Fruit fly (Drosophila melanogaster) whole organism, prepupa: Measurements from ENCODE around the gene CG42238.

Experiments
- Blimp-1 ChIP-seq: fragments of 200-800 bp; sonication (Bioruptor generic); optimal IDR thresholded peaks from 3 replicates; lab custom pipeline; 2017; ENCODE audit warnings: missing biosample characterization, missing genetic modification characterization, mild to moderate bottlenecking, moderate library complexity, missing genetic modification reagents
- CG10631 ChIP-seq: fragments of 200-800 bp; sonication (Bioruptor generic); optimal IDR thresholded peaks from 2 replicates; lab custom pipeline; 2016; ENCODE audit warnings: missing biosample characterization, missing genetic modification characterization
- CG11294 ChIP-seq: fragments of 200-800 bp; sonication (Bioruptor generic); IDR thresholded peaks from 2 replicates; pipeline ENCODE4 v1.3.6; 2022; ENCODE audit warnings: missing biosample characterization, missing genetic modification characterization
- CG11762 ChIP-seq: fragments of 200-800 bp; sonication (Bioruptor generic); optimal IDR thresholded peaks from 3 replicates; lab custom pipeline; 2016; ENCODE audit warnings: missing biosample characterization, missing genetic modification characterization; ENCODE audit not compliant: insufficient read depth
- CG11902 ChIP-seq: fragments of 200-800 bp; sonication (Bioruptor generic); optimal IDR thresholded peaks from 3 replicates; lab custom pipeline; 2016; ENCODE audit warnings: missing biosample characterization, missing genetic modification characterization
- CG15336 ChIP-seq: fragments of 200-800 bp; sonication (Bioruptor generic); IDR thresholded peaks from 2 replicates; pipeline ENCODE4 v1.3.6; 2022; ENCODE audit warnings: missing biosample characterization, missing genetic modification characterization
- CG1621 ChIP-seq: fragments of 200-800 bp; sonication (Bioruptor generic); optimal IDR thresholded peaks from 3 replicates; lab custom pipeline; 2018; ENCODE audit warnings: missing biosample characterization, mild to moderate bottlenecking, missing genetic modification characterization
- CG3032 ChIP-seq: fragments of 200-800 bp; optimal IDR thresholded peaks from 2 replicates; lab custom pipeline; 2019; ENCODE audit warnings: missing biosample characterization, mild to moderate bottlenecking, missing genetic modification characterization, moderate library complexity
- CG32006 ChIP-seq: fragments of 200-800 bp; sonication (Bioruptor generic); optimal IDR thresholded peaks from 3 replicates; lab custom pipeline; 2017; ENCODE audit warnings: missing biosample characterization, mild to moderate bottlenecking, missing genetic modification characterization
- CG3919 ChIP-seq: fragments of 200-800 bp; sonication (Bioruptor generic); optimal IDR thresholded peaks from 3 replicates; lab custom pipeline; 2016; ENCODE audit warnings: missing biosample characterization, missing genetic modification characterization
- CG4318 ChIP-seq: fragments of 200-800 bp; sonication (Bioruptor generic); optimal IDR thresholded peaks from 3 replicates; lab custom pipeline; 2017; ENCODE audit warnings: missing biosample characterization, mild to moderate bottlenecking, missing genetic modification characterization
- CG6163 ChIP-seq: fragments of 200-800 bp; sonication (Bioruptor generic); IDR thresholded peaks from 3 replicates; pipeline ENCODE4 v1.3.6; 2022; ENCODE audit warnings: missing biosample characterization, missing genetic modification characterization
- CG6276 ChIP-seq: fragments of 200-800 bp; sonication (Bioruptor generic); optimal IDR thresholded peaks from 2 replicates; lab custom pipeline; 2017; ENCODE audit warnings: missing biosample characterization, mild to moderate bottlenecking, missing genetic modification characterization
- CG6792 ChIP-seq: fragments of 200-800 bp; sonication (Bioruptor generic); optimal IDR thresholded peaks from 3 replicates; lab custom pipeline; 2016; ENCODE audit warnings: missing biosample characterization, missing genetic modification characterization
- CG6808 ChIP-seq: fragments of 200-800 bp; sonication (Bioruptor generic); optimal IDR thresholded peaks from 3 replicates; lab custom pipeline; 2017; ENCODE audit warnings: missing biosample characterization, missing genetic modification characterization, mild to moderate bottlenecking, moderate library complexity, missing genetic modification reagents
- CG6854 ChIP-seq: fragments of 200-800 bp; sonication (Bioruptor generic); optimal IDR thresholded peaks from 2 replicates; lab custom pipeline; 2017; ENCODE audit warnings: missing biosample characterization, mild to moderate bottlenecking, missing genetic modification characterization
- CG7368 ChIP-seq: fragments of 200-800 bp; sonication (Bioruptor generic); optimal IDR thresholded peaks from 3 replicates; lab custom pipeline; 2016; ENCODE audit warnings: missing biosample characterization, missing genetic modification characterization
- CG8119 ChIP-seq: fragments of 200-800 bp; sonication (Bioruptor generic); IDR thresholded peaks from 3 replicates; pipeline ENCODE4 v1.3.6; 2022; ENCODE audit warnings: missing biosample characterization, missing genetic modification characterization
- CG8319 ChIP-seq: fragments of 200-800 bp; sonication (Bioruptor generic); optimal IDR thresholded peaks from 3 replicates; lab custom pipeline; 2016; ENCODE audit warnings: missing biosample characterization, missing genetic modification characterization
- CG8632 ChIP-seq: fragments of 200-800 bp; sonication (Bioruptor generic); optimal IDR thresholded peaks from 3 replicates; lab custom pipeline; 2016; ENCODE audit warnings: missing biosample characterization, missing genetic modification characterization
- CG9139 ChIP-seq: fragments of 200-800 bp; sonication (Bioruptor generic); optimal IDR thresholded peaks from 3 replicates; lab custom pipeline; 2017; ENCODE audit warnings: missing biosample characterization, mild to moderate bottlenecking, missing genetic modification characterization
- Eip75B ChIP-seq: fragments of 200-800 bp; sonication (Bioruptor generic); optimal IDR thresholded peaks from 3 replicates; lab custom pipeline; 2016; ENCODE audit warnings: missing biosample characterization, missing genetic modification characterization
- Eip78C ChIP-seq: fragments of 200-800 bp; sonication (Bioruptor generic); peaks from one replicate; lab custom pipeline; 2016; ENCODE audit warnings: missing biosample characterization, missing genetic modification characterization
- Eip93F ChIP-seq: fragments of 200-800 bp; sonication (Bioruptor generic); optimal IDR thresholded peaks from 2 replicates; lab custom pipeline; 2016; ENCODE audit warnings: missing biosample characterization, mild to moderate bottlenecking, missing genetic modification characterization
- Ets21C ChIP-seq: fragments of 200-800 bp; sonication (Bioruptor generic); optimal IDR thresholded peaks from 3 replicates; lab custom pipeline; 2016; ENCODE audit warnings: missing biosample characterization, missing genetic modification characterization
- Gug ChIP-seq: fragments of 200-800 bp; sonication (Bioruptor generic); IDR thresholded peaks from 2 replicates; pipeline ENCODE4 v1.3.6; 2022; ENCODE audit warnings: missing biosample characterization, missing genetic modification characterization
- Hr38 ChIP-seq: sonication (Bioruptor generic); optimal IDR thresholded peaks from 2 replicates; lab custom pipeline; 2016; ENCODE audit warnings: missing biosample characterization, missing genetic modification characterization
- Hr39 ChIP-seq: fragments of 200-800 bp; sonication (Bioruptor generic); optimal IDR thresholded peaks from 2 replicates; lab custom pipeline; 2016; ENCODE audit warnings: missing biosample characterization, missing genetic modification characterization
- Hr4 ChIP-seq: fragments of 200-800 bp; sonication (Bioruptor generic); optimal IDR thresholded peaks from 3 replicates; lab custom pipeline; 2016; ENCODE audit warnings: missing biosample characterization, missing genetic modification characterization
- Met ChIP-seq: fragments of 200-800 bp; sonication (Bioruptor generic); optimal IDR thresholded peaks from 3 replicates; lab custom pipeline; 2016; ENCODE audit warnings: missing biosample characterization, missing genetic modification characterization
- OdsH ChIP-seq: fragments of 200-800 bp; sonication (Bioruptor generic); optimal IDR thresholded peaks from 3 replicates; lab custom pipeline; 2016; ENCODE audit warnings: missing biosample characterization, missing genetic modification characterization
- Smox ChIP-seq: fragments of 200-800 bp; sonication (Bioruptor generic); optimal IDR thresholded peaks from 3 replicates; lab custom pipeline; 2016; ENCODE audit warnings: missing biosample characterization, missing genetic modification characterization
- Sox102F ChIP-seq: fragments of 200-800 bp; sonication (Bioruptor generic); optimal IDR thresholded peaks from 2 replicates; lab custom pipeline; 2016; ENCODE audit warnings: missing biosample characterization, mild to moderate bottlenecking, missing genetic modification characterization
- Sox14 ChIP-seq: fragments of 200-800 bp; sonication (Bioruptor generic); optimal IDR thresholded peaks from 3 replicates; lab custom pipeline; 2016; ENCODE audit warnings: missing biosample characterization, missing genetic modification characterization
- Sox15 ChIP-seq: fragments of 200-800 bp; sonication (Bioruptor generic); optimal IDR thresholded peaks from 3 replicates; lab custom pipeline; 2016; ENCODE audit warnings: missing biosample characterization, missing genetic modification characterization
- acj6 ChIP-seq: fragments of 200-800 bp; sonication (Bioruptor generic); optimal IDR thresholded peaks from 3 replicates; lab custom pipeline; 2016; ENCODE audit warnings: missing biosample characterization, missing genetic modification characterization
- cyc ChIP-seq: fragments of 200-800 bp; sonication (Bioruptor generic); optimal IDR thresholded peaks from 3 replicates; lab custom pipeline; 2016; ENCODE audit warnings: missing biosample characterization, missing genetic modification characterization
- dac ChIP-seq: fragments of 200-800 bp; sonication (Bioruptor generic); optimal IDR thresholded peaks from 2 replicates; lab custom pipeline; 2017; ENCODE audit warnings: missing biosample characterization, mild to moderate bottlenecking, missing genetic modification characterization
- dsx ChIP-seq: fragments of 200-800 bp; optimal IDR thresholded peaks from 3 replicates; lab custom pipeline; 2019; ENCODE audit warnings: missing biosample characterization, mild to moderate bottlenecking, missing genetic modification characterization, moderate library complexity; ENCODE audit not compliant: poor library complexity, severe bottlenecking
- esn ChIP-seq: fragments of 200-800 bp; sonication (Bioruptor generic); optimal IDR thresholded peaks from 2 replicates; lab custom pipeline; 2016; ENCODE audit warnings: missing biosample characterization, mild to moderate bottlenecking, missing genetic modification characterization, moderate library complexity
- fd59A ChIP-seq: fragments of 200-800 bp; sonication (Bioruptor generic); optimal IDR thresholded peaks from 2 replicates; lab custom pipeline; 2017; ENCODE audit warnings: missing biosample characterization, mild to moderate bottlenecking, missing genetic modification characterization, missing genetic modification reagents
- fd85E ChIP-seq: fragments of 200-800 bp; sonication (Bioruptor generic); optimal IDR thresholded peaks from 3 replicates; lab custom pipeline; 2016; ENCODE audit warnings: missing biosample characterization, missing genetic modification characterization
- fkh ChIP-seq: fragments of 200-800 bp; sonication (Bioruptor generic); optimal IDR thresholded peaks from 3 replicates; lab custom pipeline; 2017; ENCODE audit warnings: missing biosample characterization, mild to moderate bottlenecking, missing genetic modification characterization, moderate library complexity
- lz ChIP-seq: fragments of 200-800 bp; sonication (Bioruptor generic); optimal IDR thresholded peaks from 3 replicates; lab custom pipeline; 2016; ENCODE audit warnings: missing biosample characterization, missing genetic modification characterization
- net ChIP-seq: fragments of 200-800 bp; sonication (Bioruptor generic); optimal IDR thresholded peaks from 3 replicates; lab custom pipeline; 2016; ENCODE audit warnings: missing biosample characterization, missing genetic modification characterization
- pdm3 ChIP-seq: fragments of 200-800 bp; sonication (Bioruptor generic); optimal IDR thresholded peaks from 3 replicates; lab custom pipeline; 2016; ENCODE audit warnings: missing biosample characterization, missing genetic modification characterization
- ss ChIP-seq, 2 experiments: fragments of 200-800 bp; sonication (Bioruptor generic); optimal IDR thresholded peaks; 2 replicates in 1 of 2; 3 replicates in 1 of 2; lab custom pipeline; 2017 to 2018; ENCODE audit warnings: mild to moderate bottlenecking in 2 of 2, missing biosample characterization in 2 of 2, missing genetic modification characterization in 2 of 2, moderate library complexity in 1 of 2
- topi ChIP-seq: fragments of 200-800 bp; sonication (Bioruptor generic); optimal IDR thresholded peaks from 3 replicates; lab custom pipeline; 2016; ENCODE audit warnings: missing biosample characterization, missing genetic modification characterization

The CG42238 gene

DNA sequence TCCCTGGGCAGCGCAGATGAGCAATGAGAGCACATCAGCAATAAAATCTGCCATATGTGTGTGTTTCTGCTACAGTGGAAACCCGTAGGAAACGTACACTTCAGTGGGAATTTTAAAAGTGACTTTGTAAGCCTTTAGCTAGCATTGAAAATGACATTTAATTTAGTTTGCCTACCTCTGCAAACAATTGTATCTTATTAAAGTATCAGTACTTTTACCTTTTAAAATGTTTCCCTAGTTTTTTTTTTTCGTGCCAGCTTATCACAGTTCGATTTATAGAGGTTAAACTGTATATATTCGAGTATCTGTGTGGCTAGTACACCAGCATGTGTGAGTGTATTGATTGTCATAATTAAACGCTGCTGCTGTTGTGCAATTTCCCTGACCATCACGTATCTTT is 62.4 kb downstream of the CG42238 start (continued):
- TF ChIP-seq CG6276 (GFP tag; lab: Kevin White, UChicago) (peak; percentile 2), CG6808 (peak; percentile 54), CG11902 (GFP tag; lab: Kevin White, UChicago) (no peak), CG6792 (GFP tag; lab: Kevin White, UChicago) (peak; percentile 11), fd85E (GFP tag; lab: Kevin White, UChicago) (no peak), topi (GFP tag; lab: Kevin White, UChicago) (no peak), CG4318 (peak; percentile 22), dac (peak; percentile 2), CG8319 (no peak), Hr38 (GFP tag; lab: Kevin White, UChicago) (no peak), acj6 (GFP tag; lab: Kevin White, UChicago) (peak; percentile 59), CG6854 (GFP tag; lab: Kevin White, UChicago) (no peak), CG32006 (GFP tag; lab: Kevin White, UChicago) (peak; percentile 63), CG10631 (GFP tag; lab: Kevin White, UChicago) (peak; percentile 21), Hr4 (peak; percentile 60), CG8632 (no peak), fkh (GFP tag; lab: Kevin White, UChicago) (no peak)

DNA sequence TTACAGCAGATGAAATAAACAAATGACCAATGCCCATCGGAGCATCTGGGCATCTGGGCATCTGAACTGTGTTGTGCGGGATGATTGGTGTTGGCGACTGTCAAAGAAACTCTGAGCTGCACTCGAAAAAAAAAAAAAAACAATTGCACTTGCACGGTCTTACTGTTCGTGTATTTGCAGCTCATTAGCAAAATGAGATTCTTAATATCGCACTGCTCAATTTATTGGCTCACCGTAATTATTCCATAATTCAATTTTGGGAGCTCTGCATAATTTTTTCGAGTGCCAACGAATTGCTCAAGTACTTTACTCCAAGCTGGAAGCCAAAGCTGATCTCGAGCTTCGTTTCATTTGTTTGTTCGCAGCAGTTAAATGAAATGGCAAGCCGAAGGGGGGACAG is 64.5 kb downstream of the CG42238 start:
- TF ChIP-seq Sox15 (GFP tag; lab: Kevin White, UChicago) (peak; percentile 78), cyc (GFP tag; lab: Kevin White, UChicago) (peak; percentile 85), CG3919 (GFP tag; lab: Kevin White, UChicago) (peak; percentile 88), ss (GFP tag; optimal IDR thresholded peaks at IDR 0.05; lab: Kevin White, UChicago) (peak; percentile 72 to 78), CG7368 (GFP tag; lab: Kevin White, UChicago) (peak; percentile 85), Met (GFP tag; lab: Kevin White, UChicago) (peak; percentile 78), fd59A (peak; percentile 86), CG32006 (GFP tag; lab: Kevin White, UChicago) (peak; percentile 81), CG15336 (GFP tag; lab: Robert Waterston, UW) (peak; percentile 80), CG10631 (GFP tag; lab: Kevin White, UChicago) (peak; percentile 86), OdsH (peak; percentile 85), CG6792 (GFP tag; lab: Kevin White, UChicago) (peak; percentile 82), CG6854 (GFP tag; lab: Kevin White, UChicago) (peak; percentile 23), CG3032 (peak; percentile 83), Hr4 (peak; percentile 82), CG4318 (peak; percentile 57), Ets21C (GFP tag; lab: Kevin White, UChicago) (peak; percentile 76), fd85E (GFP tag; lab: Kevin White, UChicago) (no peak), net (GFP tag; lab: Kevin White, UChicago) (peak; percentile 80), CG8119 (peak; percentile 79), pdm3 (GFP tag; lab: Kevin White, UChicago) (peak; percentile 88), dsx (GFP tag; lab: Kevin White, UChicago) (peak; percentile 78), esn (GFP tag; lab: Kevin White, UChicago) (peak; percentile 80), CG6163 (peak; percentile 90), Blimp-1 (GFP tag; lab: Kevin White, UChicago) (peak; percentile 25), Smox (peak; percentile 71), Hr38 (GFP tag; lab: Kevin White, UChicago) (no peak), Eip93F (GFP tag; lab: Kevin White, UChicago) (no peak), Hr39 (GFP tag; lab: Kevin White, UChicago) (peak; percentile 85), Sox102F (peak; percentile 77), CG8319 (peak; percentile 69), CG1621 (tag; lab: Kevin White, UChicago) (peak; percentile 87), CG11762 (GFP tag; lab: Kevin White, UChicago) (peak; percentile 61), Eip78C (peak; percentile 96), CG6808 (peak; percentile 83), Gug (GFP tag; lab: Robert Waterston, UW) (peak; percentile 76), Sox14 (peak; percentile 88), CG6276 (GFP tag; lab: Kevin White, UChicago) (peak; percentile 59), CG11902 (GFP tag; lab: Kevin White, UChicago) (peak; percentile 78), CG9139 (GFP tag; lab: Kevin White, UChicago) (peak; percentile 77), Eip75B (GFP tag; lab: Kevin White, UChicago) (peak; percentile 86), CG11294 (GFP tag; lab: Robert Waterston, UW) (peak; percentile 43), lz (GFP tag; lab: Kevin White, UChicago) (peak; percentile 76), topi (GFP tag; lab: Kevin White, UChicago) (peak; percentile 84)
